Worm (Caenorhabditis elegans): Measurements from ENCODE around the gene rgs-1.

rgs-1 gene

ce11 chrIII:10025989-10026388 is 9.6 kb upstream of the rgs-1 start, which contains the start of gene ins-22:
TSS of gene ins-22 (plus strand) at chrIII:10026289.
- TF ChIP-seq sptf-1 (tag; optimal IDR thresholded peaks at IDR 0.05) (no peak), unc-62 (GFP tag; optimal IDR thresholded peaks at IDR 0.05) (no peak), nhr-12 (tag; optimal IDR thresholded peaks at IDR 0.05) (no peak), hlh-1 (tag; optimal IDR thresholded peaks at IDR 0.05) (no peak), elt-1 (tag; optimal IDR thresholded peaks at IDR 0.05; ENCODE audit: borderline replicate concordance, insufficient read depth) (no peak), pha-4 (tag; optimal IDR thresholded peaks at IDR 0.05) (no peak), unc-120 (tag; optimal IDR thresholded peaks at IDR 0.05; ENCODE audit: poor library complexity, severe bottlenecking) (no peak), mab-5 (tag; optimal IDR thresholded peaks at IDR 0.05) (no peak), ham-2 (GFP tag; optimal IDR thresholded peaks at IDR 0.05) (no peak), elt-3 (tag; optimal IDR thresholded peaks at IDR 0.05) (no peak), lin-13 (tag; optimal IDR thresholded peaks at IDR 0.05) (no peak), nhr-2 (tag; optimal IDR thresholded peaks at IDR 0.05) (no peak), flh-1 (GFP tag; optimal IDR thresholded peaks at IDR 0.05) (no peak), M03D4.4 (tag; optimal IDR thresholded peaks at IDR 0.05) (no peak), lsy-2 (tag; optimal IDR thresholded peaks at IDR 0.05) (no peak), sem-2 (GFP tag; optimal IDR thresholded peaks at IDR 0.05) (no peak), nhr-237 (tag; optimal IDR thresholded peaks at IDR 0.05) (no peak), mls-2 (tag; optimal IDR thresholded peaks at IDR 0.05) (no peak), zip-8 (tag; optimal IDR thresholded peaks at IDR 0.05) (no peak)

ce11 chrIII:10023452-10023851 is 7.1 kb upstream of the rgs-1 start, which contains the start of gene ins-21:
TSS of gene ins-21 (plus strand) at chrIII:10023752.
- no peak for TF ChIP-seq unc-120 (tag; optimal IDR thresholded peaks at IDR 0.05; ENCODE audit: poor library complexity, severe bottlenecking)
- no peak for TF ChIP-seq sptf-1 (tag; optimal IDR thresholded peaks at IDR 0.05)
- TF ChIP-seq ceh-83 (GFP tag; optimal IDR thresholded peaks at IDR 0.05), result no peak
- no peak for TF ChIP-seq mep-1 (tag; optimal IDR thresholded peaks at IDR 0.05)

DNA sequence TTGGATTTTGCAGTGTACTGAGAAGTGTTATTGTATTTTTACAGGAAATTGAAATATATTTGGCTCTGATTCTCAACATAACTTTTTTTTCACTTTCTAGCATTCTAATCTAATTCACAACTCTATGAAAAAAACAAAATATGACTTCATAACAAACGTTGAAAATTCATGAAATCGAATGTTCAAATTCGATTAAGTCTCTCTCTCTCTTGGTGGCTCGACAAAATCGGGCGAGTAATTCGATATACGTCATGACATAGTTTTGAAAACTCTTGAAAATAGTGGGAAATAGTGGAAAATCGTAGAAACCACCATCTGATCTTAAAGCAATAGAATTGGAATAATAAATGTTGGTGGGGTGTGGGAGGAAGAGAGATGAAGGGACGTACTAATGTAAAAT is 1.6 kb upstream of the rgs-1 start:
- TF ChIP-seq M03D4.4 (tag; optimal IDR thresholded peaks at IDR 0.05) (no peak), nhr-237 (tag; optimal IDR thresholded peaks at IDR 0.05) (no peak), elt-1 (tag; optimal IDR thresholded peaks at IDR 0.05; ENCODE audit: borderline replicate concordance, insufficient read depth) (no peak), ces-1 (GFP tag; optimal IDR thresholded peaks at IDR 0.05) (peak; percentile 95)

ce11 chrIII:10012136-10012535 is 4.2 kb downstream of the rgs-1 start, which contains the start of gene C05B5.16:
TSS of gene C05B5.16 (plus strand) at chrIII:10012436.
- no peak for TF ChIP-seq hlh-1 (tag; optimal IDR thresholded peaks at IDR 0.05)
- TF ChIP-seq lin-13 (tag; optimal IDR thresholded peaks at IDR 0.05), result no peak
- no peak for TF ChIP-seq ham-2 (GFP tag; optimal IDR thresholded peaks at IDR 0.05)
- no peak for TF ChIP-seq nhr-76 (tag; optimal IDR thresholded peaks at IDR 0.05)
- TF ChIP-seq ztf-11 (tag; optimal IDR thresholded peaks at IDR 0.05), result no peak
- TF ChIP-seq zip-8 (tag; optimal IDR thresholded peaks at IDR 0.05), result no peak
- TF ChIP-seq elt-1 (tag; optimal IDR thresholded peaks at IDR 0.05; ENCODE audit: borderline replicate concordance, insufficient read depth), result no peak
- TF ChIP-seq nhr-2 (tag; optimal IDR thresholded peaks at IDR 0.05), result no peak

DNA sequence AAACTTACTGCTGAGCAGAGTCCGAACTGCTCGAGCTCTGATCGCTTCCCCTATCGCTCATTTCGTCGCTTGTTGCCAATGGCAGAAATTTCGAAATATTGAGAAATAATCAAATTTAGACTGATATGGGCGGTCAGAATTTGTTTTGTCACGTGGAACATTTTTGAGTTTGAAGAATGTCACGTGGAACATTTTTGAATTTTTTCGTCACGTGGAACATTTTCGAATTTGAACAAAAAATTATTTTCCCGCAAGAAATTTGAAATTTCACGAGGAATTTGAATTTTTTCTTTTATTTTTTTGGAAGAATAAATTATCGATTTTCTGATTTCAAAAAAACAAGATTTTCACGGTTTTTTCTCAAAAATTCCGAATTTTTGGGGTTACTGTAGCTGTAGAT is 6.2 kb downstream of the rgs-1 start, which contains the start of gene fbxa-155:
fbxa-155 (minus strand) TSS at position 101 of the 400 bp plus-strand sequence.
- TF ChIP-seq unc-39 (tag; optimal IDR thresholded peaks at IDR 0.05) (no peak), unc-62 (GFP tag; optimal IDR thresholded peaks at IDR 0.05) (no peak), nhr-76 (tag; optimal IDR thresholded peaks at IDR 0.05) (no peak), drap-1 (GFP tag; optimal IDR thresholded peaks at IDR 0.05) (no peak), ceh-83 (GFP tag; optimal IDR thresholded peaks at IDR 0.05) (no peak), mab-5 (tag; optimal IDR thresholded peaks at IDR 0.05) (no peak), elt-1 (tag; optimal IDR thresholded peaks at IDR 0.05; ENCODE audit: borderline replicate concordance, insufficient read depth) (no peak), ztf-11 (tag; optimal IDR thresholded peaks at IDR 0.05) (no peak), tbx-8 (GFP tag; optimal IDR thresholded peaks at IDR 0.05) (no peak), nhr-12 (tag; optimal IDR thresholded peaks at IDR 0.05) (no peak), ces-1 (GFP tag; optimal IDR thresholded peaks at IDR 0.05) (no peak)

ce11 chrIII:10006734-10007348 is 9.5 kb downstream of the rgs-1 start, which contains the start of gene C05B5.8:
TSS of gene C05B5.8 (minus strand) at chrIII:10006784.
- no peak for TF ChIP-seq unc-120 (tag; optimal IDR thresholded peaks at IDR 0.05; ENCODE audit: poor library complexity, severe bottlenecking)
- TF ChIP-seq ces-1 (GFP tag; optimal IDR thresholded peaks at IDR 0.05), result no peak
- no peak for TF ChIP-seq nhr-28 (tag; optimal IDR thresholded peaks at IDR 0.05)
- TF ChIP-seq cnd-1 (tag; optimal IDR thresholded peaks at IDR 0.05), result no peak
